Worm (Caenorhabditis elegans) whole organism, young adult: ENCODE data around the gene sra-27.

Experiments used
- B0019.2 ChIP-seq: fragments of 200-800 bp; sonication (Bioruptor generic); conservative IDR thresholded peaks from 2 replicates; pipeline ENCODE4 v1.3.6; 2022; ENCODE audit warnings: missing genetic modification reagents, missing genetic modification characterization, missing compliant biosample characterization
- B0261.1 ChIP-seq: sonication (generic microtip); optimal IDR thresholded peaks from 2 replicates; lab custom pipeline; 2016; ENCODE audit warnings: mild to moderate bottlenecking, missing genetic modification characterization, moderate library complexity, missing compliant biosample characterization
- C06A6.2 ChIP-seq: fragments of 200-800 bp; sonication (Bioruptor generic); conservative IDR thresholded peaks from 2 replicates; pipeline ENCODE4 v1.3.6; 2022; ENCODE audit warnings: missing genetic modification characterization, missing compliant biosample characterization
- C17E4.6 ChIP-seq: fragments of 200-800 bp; sonication (Bioruptor generic); IDR thresholded peaks from 2 replicates; pipeline ENCODE4 v1.3.6; 2022; ENCODE audit warnings: missing genetic modification reagents, missing genetic modification characterization, missing compliant biosample characterization
- F37B4.10 ChIP-seq: fragments of 200-800 bp; sonication (Bioruptor generic); IDR thresholded peaks from 2 replicates; pipeline ENCODE4 v1.3.6; 2022; ENCODE audit warnings: missing genetic modification characterization, missing compliant biosample characterization
- F39B2.1 ChIP-seq: fragments of 200-800 bp; sonication (Bioruptor generic); IDR thresholded peaks from 2 replicates; pipeline ENCODE4 v1.3.6; 2022; ENCODE audit warnings: missing genetic modification reagents, missing genetic modification characterization, missing compliant biosample characterization
- K11D2.4 ChIP-seq: fragments of 200-800 bp; sonication (Bioruptor generic); IDR thresholded peaks from 2 replicates; pipeline ENCODE4 v1.3.6; 2022; ENCODE audit warnings: missing genetic modification reagents, missing genetic modification characterization, missing compliant biosample characterization
- T26A5.8 ChIP-seq: sonication (generic microtip); optimal IDR thresholded peaks from 2 replicates; lab custom pipeline; 2016; ENCODE audit warnings: missing genetic modification characterization, missing compliant biosample characterization
- Y53G8AR.9 ChIP-seq: fragments of 200-800 bp; sonication (Bioruptor generic); conservative IDR thresholded peaks from 2 replicates; pipeline ENCODE4 v1.3.6; 2022; ENCODE audit warnings: missing genetic modification reagents, missing genetic modification characterization, missing compliant biosample characterization
- Y56A3A.18 ChIP-seq: fragments of 200-800 bp; sonication (Bioruptor generic); IDR thresholded peaks from 2 replicates; pipeline ENCODE4 v1.3.6; 2022; ENCODE audit warnings: missing genetic modification reagents, missing genetic modification characterization, missing compliant biosample characterization
- Y67H2A.10 ChIP-seq: fragments of 200-800 bp; sonication (Bioruptor generic); conservative IDR thresholded peaks from 2 replicates; pipeline ENCODE4 v1.3.6; 2022; ENCODE audit warnings: missing genetic modification reagents, missing genetic modification characterization, missing compliant biosample characterization
- Y79H2A.3 ChIP-seq: fragments of 200-800 bp; sonication (Bioruptor generic); conservative IDR thresholded peaks from 2 replicates; pipeline ENCODE4 v1.3.6; 2022; ENCODE audit warnings: missing genetic modification reagents, missing genetic modification characterization, missing compliant biosample characterization
- ama-1 ChIP-seq, 3 experiments: fragments of 150-350 bp in 1 of 3; sonication (generic microtip) in 2 of 3; optimal IDR thresholded peaks; 2 replicates each; lab custom pipeline; 2014 to 2018; ENCODE audit warnings: missing biosample characterization in 2 of 3, missing genetic modification characterization in 2 of 3, missing genetic modification reagents in 2 of 3
- aptf-2 ChIP-seq: fragments of 200-800 bp; sonication (Bioruptor generic); conservative IDR thresholded peaks from 2 replicates; pipeline ENCODE4 v1.3.6; 2022; ENCODE audit warnings: missing genetic modification reagents, missing genetic modification characterization, missing compliant biosample characterization
- aptf-3 ChIP-seq: fragments of 200-800 bp; sonication (Bioruptor generic); IDR thresholded peaks from 2 replicates; pipeline ENCODE4 v1.3.6; 2022; ENCODE audit warnings: missing genetic modification characterization, missing compliant biosample characterization
- athp-1 ChIP-seq: sonication (generic microtip); optimal IDR thresholded peaks from 2 replicates; lab custom pipeline; 2017; ENCODE audit warnings: mild to moderate bottlenecking, missing genetic modification characterization, missing compliant biosample characterization
- bed-1 ChIP-seq: fragments of 200-800 bp; sonication (Bioruptor generic); IDR thresholded peaks from 2 replicates; pipeline ENCODE4 v1.3.6; 2022; ENCODE audit warnings: missing genetic modification reagents, missing genetic modification characterization, missing compliant biosample characterization
- bed-2 ChIP-seq: fragments of 200-800 bp; sonication (Bioruptor generic); IDR thresholded peaks from 2 replicates; pipeline ENCODE4 v1.3.6; 2022; ENCODE audit warnings: missing genetic modification reagents, missing genetic modification characterization, missing compliant biosample characterization
- ceh-40 ChIP-seq: fragments of 200-800 bp; sonication (Bioruptor generic); IDR thresholded peaks from 2 replicates; pipeline ENCODE4 v1.3.6; 2022; ENCODE audit warnings: missing genetic modification characterization, missing compliant biosample characterization
- ceh-58 ChIP-seq: fragments of 200-800 bp; sonication (Bioruptor generic); IDR thresholded peaks from 2 replicates; pipeline ENCODE4 v1.3.6; 2022; ENCODE audit warnings: missing genetic modification characterization, missing compliant biosample characterization
- ceh-79 ChIP-seq: sonication (generic microtip); optimal IDR thresholded peaks from 2 replicates; lab custom pipeline; 2017; ENCODE audit warnings: mild to moderate bottlenecking, missing genetic modification characterization, missing compliant biosample characterization
- ceh-91 ChIP-seq: fragments of 200-800 bp; sonication (Bioruptor generic); IDR thresholded peaks from 2 replicates; pipeline ENCODE4 v1.3.6; 2022; ENCODE audit warnings: missing genetic modification reagents, missing genetic modification characterization, missing compliant biosample characterization
- chd-7 ChIP-seq: sonication (generic microtip); optimal IDR thresholded peaks from 2 replicates; lab custom pipeline; 2016; ENCODE audit warnings: mild to moderate bottlenecking, missing genetic modification characterization, moderate library complexity, missing compliant biosample characterization
- die-1 ChIP-seq: sonication (generic microtip); optimal IDR thresholded peaks from 2 replicates; lab custom pipeline; 2016; ENCODE audit warnings: missing genotype, mild to moderate bottlenecking, missing genetic modification characterization, missing compliant biosample characterization
- efl-1 ChIP-seq: fragments of 150-350 bp; optimal IDR thresholded peaks from 2 replicates; lab custom pipeline; 2014; ENCODE audit warnings: missing biosample characterization, missing genetic modification reagents, missing genetic modification characterization
- egl-44 ChIP-seq: fragments of 200-800 bp; sonication (Bioruptor generic); IDR thresholded peaks from 2 replicates; pipeline ENCODE4 v1.3.6; 2022; ENCODE audit warnings: missing genetic modification reagents, missing genetic modification characterization, missing compliant biosample characterization
- gei-17 ChIP-seq: fragments of 200-800 bp; sonication (Bioruptor generic); optimal IDR thresholded peaks from 2 replicates; lab custom pipeline; 2018; ENCODE audit warnings: mild to moderate bottlenecking, missing genetic modification characterization, missing compliant biosample characterization
- let-526 ChIP-seq: fragments of 200-800 bp; sonication (Bioruptor generic); IDR thresholded peaks from 2 replicates; pipeline ENCODE4 v1.3.6; 2022; ENCODE audit warnings: missing genetic modification reagents, missing genetic modification characterization, missing compliant biosample characterization
- lin-26 ChIP-seq: fragments of 200-800 bp; sonication (Bioruptor generic); IDR thresholded peaks from 2 replicates; pipeline ENCODE4 v1.3.6; 2022; ENCODE audit warnings: missing genetic modification reagents, missing genetic modification characterization, missing compliant biosample characterization
- lsy-27 ChIP-seq: sonication (generic microtip); optimal IDR thresholded peaks from 2 replicates; lab custom pipeline; 2017; ENCODE audit warnings: missing genetic modification characterization, mild to moderate bottlenecking, missing compliant biosample characterization, antibody characterized with exemption, missing genotype, borderline replicate concordance; ENCODE audit not compliant: insufficient read depth
- madf-3 ChIP-seq: fragments of 200-800 bp; sonication (Bioruptor generic); IDR thresholded peaks from 2 replicates; pipeline ENCODE4 v1.3.6; 2022; ENCODE audit warnings: missing genetic modification reagents, missing genetic modification characterization, missing compliant biosample characterization
- mcd-1 ChIP-seq: fragments of 200-800 bp; sonication (Bioruptor generic); IDR thresholded peaks from 2 replicates; pipeline ENCODE4 v1.3.6; 2022; ENCODE audit warnings: missing genetic modification reagents, missing genetic modification characterization, missing compliant biosample characterization
- mel-28 ChIP-seq: sonication (generic microtip); optimal IDR thresholded peaks from 2 replicates; lab custom pipeline; 2016; ENCODE audit warnings: borderline replicate concordance, mild to moderate bottlenecking, missing genetic modification characterization, missing compliant biosample characterization
- mes-4 ChIP-seq: sonication (generic microtip); optimal IDR thresholded peaks from 2 replicates; lab custom pipeline; 2016; ENCODE audit warnings: missing genotype, missing genetic modification characterization, missing compliant biosample characterization
- mxl-1 ChIP-seq: sonication (generic microtip); optimal IDR thresholded peaks from 2 replicates; lab custom pipeline; 2016; ENCODE audit warnings: missing genetic modification characterization, missing compliant biosample characterization
- nfya-1 ChIP-seq: sonication (generic microtip); optimal IDR thresholded peaks from 2 replicates; lab custom pipeline; 2017; ENCODE audit warnings: antibody characterized with exemption, missing compliant biosample characterization, missing genetic modification characterization, borderline replicate concordance; ENCODE audit not compliant: insufficient read depth
- nfya-2 ChIP-seq: fragments of 200-800 bp; sonication (Bioruptor generic); IDR thresholded peaks from 2 replicates; pipeline ENCODE4 v1.3.6; 2022; ENCODE audit warnings: missing genetic modification reagents, missing genetic modification characterization, missing compliant biosample characterization
- nhr-80 ChIP-seq: sonication (generic microtip); optimal IDR thresholded peaks from 2 replicates; lab custom pipeline; 2016; ENCODE audit warnings: missing genetic modification characterization, missing compliant biosample characterization
- nhr-90 ChIP-seq: sonication (generic microtip); optimal IDR thresholded peaks from 2 replicates; lab custom pipeline; 2016; ENCODE audit warnings: missing genotype, mild to moderate bottlenecking, missing genetic modification characterization, missing compliant biosample characterization
- pbrm-1 ChIP-seq: fragments of 200-800 bp; sonication (Bioruptor generic); IDR thresholded peaks from 2 replicates; pipeline ENCODE4 v1.3.6; 2022; ENCODE audit warnings: missing genetic modification reagents, missing genetic modification characterization, missing compliant biosample characterization
- sdz-38 ChIP-seq: sonication (generic microtip); optimal IDR thresholded peaks from 2 replicates; lab custom pipeline; 2016; ENCODE audit warnings: missing genotype, missing genetic modification characterization, missing compliant biosample characterization
- sea-2 ChIP-seq: fragments of 200-800 bp; sonication (Bioruptor generic); IDR thresholded peaks from 2 replicates; pipeline ENCODE4 v1.3.6; 2022; ENCODE audit warnings: missing genetic modification characterization, missing compliant biosample characterization
- snpc-4 ChIP-seq, 5 experiments: fragments of 150-350 bp in 1 of 5; sonication (generic microtip) in 4 of 5; optimal IDR thresholded peaks; 2 replicates each; lab custom pipeline; 2014 to 2018; ENCODE audit warnings: missing genetic modification characterization in 5 of 5, missing biosample characterization in 3 of 5, antibody characterized with exemption in 2 of 5, mild to moderate bottlenecking in 2 of 5, missing compliant biosample characterization in 2 of 5, missing genotype in 2 of 5, moderate library complexity in 2 of 5, missing genetic modification reagents in 1 of 5
- tbp1 ChIP-seq: fragments of 200-800 bp; sonication (Bioruptor generic); optimal IDR thresholded peaks from 2 replicates; lab custom pipeline; 2018; ENCODE audit warnings: mild to moderate bottlenecking, missing genetic modification characterization, missing compliant biosample characterization
- tbx-9 ChIP-seq: sonication (generic microtip); optimal IDR thresholded peaks from 2 replicates; lab custom pipeline; 2016; ENCODE audit warnings: borderline replicate concordance, missing genetic modification characterization, inconsistent platforms, missing compliant biosample characterization
- tlf-1 ChIP-seq: fragments of 200-800 bp; sonication (Bioruptor generic); optimal IDR thresholded peaks from 2 replicates; lab custom pipeline; 2018; ENCODE audit warnings: mild to moderate bottlenecking, missing genetic modification characterization, missing compliant biosample characterization
- ztf-18 ChIP-seq: sonication (generic microtip); optimal IDR thresholded peaks from 2 replicates; lab custom pipeline; 2016; ENCODE audit warnings: missing genotype, mild to moderate bottlenecking, missing genetic modification characterization, missing compliant biosample characterization
- ztf-22 ChIP-seq: fragments of 200-800 bp; sonication (Bioruptor generic); optimal IDR thresholded peaks from 2 replicates; lab custom pipeline; 2018; ENCODE audit warnings: mild to moderate bottlenecking, missing genetic modification characterization, moderate library complexity, missing compliant biosample characterization
- ztf-3 ChIP-seq: fragments of 200-800 bp; sonication (Bioruptor generic); optimal IDR thresholded peaks from 2 replicates; lab custom pipeline; 2018; ENCODE audit warnings: mild to moderate bottlenecking, missing genetic modification characterization, missing compliant biosample characterization

The sra-27 gene

ce11 chrII:6519703-6520102 lies 49.1 kb upstream of the sra-27 start (continued):
- TF ChIP-seq K11D2.4 (GFP tag; lab: Robert Waterston, UW) = no peak
- TF ChIP-seq tbx-9 = no peak
- TF ChIP-seq F39B2.1 (GFP tag; lab: Robert Waterston, UW) = no peak
- TF ChIP-seq let-526 (GFP tag; lab: Robert Waterston, UW) = no peak
- TF ChIP-seq ztf-3 (GFP tag; lab: Kevin White, UChicago) = no peak
- no peak for TF ChIP-seq F37B4.10 (GFP tag; lab: Robert Waterston, UW)
- no peak for TF ChIP-seq snpc-4 (GFP tag; optimal IDR thresholded peaks at IDR 0.05; lab: Kevin White, UChicago)
- no peak for TF ChIP-seq snpc-4 (tag; optimal IDR thresholded peaks at IDR 0.05; lab: Kevin White, UChicago)
- no peak for TF ChIP-seq aptf-3 (GFP tag; lab: Robert Waterston, UW)
- TF ChIP-seq sea-2 = no peak
- no peak for TF ChIP-seq Y53G8AR.9 (GFP tag; lab: Robert Waterston, UW)
- TF ChIP-seq madf-3 (GFP tag; lab: Robert Waterston, UW) = no peak
- no peak for TF ChIP-seq bed-1 (GFP tag; lab: Robert Waterston, UW)
- peak; percentile 94 for TF ChIP-seq efl-1 (GFP tag; lab: Kevin White, UChicago)
- TF ChIP-seq Y79H2A.3 (GFP tag; lab: Robert Waterston, UW) = no peak
- no peak for TF ChIP-seq B0261.1 (tag; lab: Kevin White, UChicago)
- peak; percentile 77 for TF ChIP-seq ceh-91
- no peak for TF ChIP-seq tbp1
- TF ChIP-seq mel-28 = no peak
- TF ChIP-seq mcd-1 = peak; percentile 58; the same call in 1 of the 2 replicates
- TF ChIP-seq gei-17 (GFP tag; lab: Kevin White, UChicago) = no peak
- TF ChIP-seq nhr-90 (tag; lab: Kevin White, UChicago) = no peak
- TF ChIP-seq mxl-1 (tag; lab: Kevin White, UChicago) = no peak
- TF ChIP-seq ztf-22 (GFP tag; lab: Kevin White, UChicago) = no peak
- no peak for TF ChIP-seq nfya-1 (tag; lab: Kevin White, UChicago)
- no peak for TF ChIP-seq ceh-58
- no peak for TF ChIP-seq die-1 (tag; lab: Kevin White, UChicago)
- TF ChIP-seq ama-1 (optimal IDR thresholded peaks at IDR 0.05; lab: Kevin White, UChicago) = no peak
- TF ChIP-seq ama-1 (GFP tag; optimal IDR thresholded peaks at IDR 0.05; lab: Kevin White, UChicago) = no peak
- no peak for TF ChIP-seq ceh-40 (GFP tag; lab: Robert Waterston, UW)
- TF ChIP-seq mes-4 = no peak
- TF ChIP-seq B0019.2 = no peak
- TF ChIP-seq C17E4.6 (GFP tag; lab: Robert Waterston, UW) = no peak
- TF ChIP-seq lsy-27 = no peak

ce11 chrII:6520103-6520502 lies 48.7 kb upstream of the sra-27 start:
- TF ChIP-seq Y56A3A.18 (GFP tag; lab: Robert Waterston, UW) (no peak), nhr-80 (tag; lab: Kevin White, UChicago) (peak; percentile 68), C06A6.2 (GFP tag; lab: Robert Waterston, UW) (no peak)

ce11 chrII:6521316-6521715 lies 47.5 kb upstream of the sra-27 start, which contains the start of gene toe-2:
Gene toe-2 (minus strand): TSS chrII:6521385.
- TF ChIP-seq nfya-2 = no peak
- TF ChIP-seq T26A5.8 = no peak
- no peak for TF ChIP-seq egl-44 (GFP tag; lab: Robert Waterston, UW)
- TF ChIP-seq Y67H2A.10 (GFP tag; lab: Robert Waterston, UW) = no peak
- no peak for TF ChIP-seq bed-2 (GFP tag; lab: Robert Waterston, UW)
- no peak for TF ChIP-seq lin-26
- TF ChIP-seq tlf-1 (GFP tag; lab: Kevin White, UChicago) = no peak
- TF ChIP-seq sdz-38 (tag; lab: Kevin White, UChicago) = no peak
- no peak for TF ChIP-seq chd-7 (tag; lab: Kevin White, UChicago)
- no peak for TF ChIP-seq F39B2.1 (GFP tag; lab: Robert Waterston, UW)
- TF ChIP-seq ceh-79 (tag; lab: Kevin White, UChicago) = no peak
- TF ChIP-seq aptf-2 (GFP tag; lab: Robert Waterston, UW) = no peak
- TF ChIP-seq athp-1 (tag; lab: Kevin White, UChicago) = no peak
- TF ChIP-seq pbrm-1 (GFP tag; lab: Robert Waterston, UW) = no peak
- TF ChIP-seq ztf-18 (tag; lab: Kevin White, UChicago) = no peak
- no peak for TF ChIP-seq gei-17 (GFP tag; lab: Kevin White, UChicago)
